Worm (Caenorhabditis elegans) whole organism, L4/young adult: ENCODE data around the gene B0310.6.

Experiments
- W03F9.2 ChIP-seq: fragments of 150-350 bp; optimal IDR thresholded peaks from 2 replicates; lab custom pipeline; 2014; ENCODE audit warnings: missing biosample characterization, missing genetic modification characterization
- dao-5 ChIP-seq: sonication (generic microtip); optimal IDR thresholded peaks from 2 replicates; lab custom pipeline; 2016; ENCODE audit warnings: missing genotype, missing genetic modification characterization, moderate library complexity, missing compliant biosample characterization
- him-1 ChIP-seq: sonication (generic microtip); optimal IDR thresholded peaks from 2 replicates; lab custom pipeline; 2016; ENCODE audit warnings: missing genotype, missing genetic modification reagents, missing genetic modification characterization, missing compliant biosample characterization

B0310.6 gene

DNA sequence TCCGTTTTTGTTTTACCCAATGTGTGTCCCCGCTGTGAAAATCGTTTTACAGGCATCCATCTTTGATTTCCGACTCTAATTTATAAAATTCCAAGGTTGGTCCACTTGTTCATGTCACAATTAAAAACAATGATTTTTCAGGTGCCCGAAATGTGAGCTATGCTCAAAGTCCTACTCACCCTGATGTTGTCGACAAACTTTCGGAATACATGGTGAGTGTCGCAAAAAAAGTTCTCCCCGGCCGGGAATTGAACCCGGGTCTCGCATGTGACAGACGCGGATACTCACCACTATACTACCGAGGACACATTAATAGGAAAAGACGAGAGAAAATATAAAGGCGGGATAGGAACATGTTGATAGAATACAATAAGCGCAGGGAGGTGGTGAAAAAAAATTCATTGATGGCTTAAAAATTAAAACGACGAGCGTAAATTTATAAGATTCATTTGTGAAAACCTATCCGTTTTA lies 41.1 kb downstream of the B0310.6 start, which contains the start of gene egl-17:
TSS of gene egl-17 (plus strand) at position 51 of the 471 bp plus-strand sequence.
- TF ChIP-seq W03F9.2 (tag; lab: Kevin White, UChicago) (peak; percentile 7), dao-5 (tag; lab: Kevin White, UChicago) (peak; percentile 87), him-1 (tag; lab: Kevin White, UChicago) (peak; percentile 85)

DNA sequence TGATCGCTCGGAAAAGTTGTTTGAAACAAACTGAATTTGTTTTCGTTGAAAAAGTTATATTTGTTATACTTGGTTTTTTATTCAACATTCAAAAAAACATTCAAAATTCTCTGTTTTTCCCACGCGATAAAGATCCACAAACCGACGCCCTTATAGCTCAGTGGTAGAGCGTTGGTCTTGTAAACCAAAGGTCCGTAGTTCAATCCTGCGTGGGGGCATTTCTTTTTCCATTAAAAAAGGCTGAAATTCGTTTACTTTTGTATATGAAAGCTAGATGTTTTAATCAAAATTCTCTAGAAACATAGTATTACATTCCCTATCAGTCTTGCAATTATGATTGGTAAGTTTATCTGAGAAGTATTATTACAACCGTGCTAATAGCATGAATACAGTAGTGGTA lies 43.1 kb downstream of the B0310.6 start:
- TF ChIP-seq him-1 (tag; lab: Kevin White, UChicago): no peak
- TF ChIP-seq W03F9.2 (tag; lab: Kevin White, UChicago): no peak
- no peak for TF ChIP-seq dao-5 (tag; lab: Kevin White, UChicago)

DNA sequence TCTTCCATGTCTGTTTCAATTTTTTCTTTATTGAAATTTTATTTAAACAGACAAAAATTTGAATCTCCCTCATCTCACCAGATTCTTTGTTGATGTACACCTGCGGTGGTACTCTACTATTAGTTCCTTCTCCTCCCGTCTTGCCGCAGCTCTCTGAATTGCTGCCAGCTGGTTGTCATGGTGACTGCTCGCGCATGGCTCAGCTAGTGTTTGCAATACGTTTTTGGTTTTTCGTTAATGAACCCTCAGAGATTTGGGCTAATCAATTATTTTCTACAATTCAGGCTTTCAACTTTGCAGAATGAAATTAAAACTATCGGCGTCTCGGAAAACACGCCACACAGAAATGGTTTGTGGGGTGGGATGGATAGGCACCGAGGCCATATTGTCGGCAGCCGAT lies 49.7 kb downstream of the B0310.6 start, which contains the start of gene che-2:
TSS of gene che-2 (plus strand) at position 301 of the 400 bp plus-strand sequence.
- TF ChIP-seq W03F9.2 (tag; lab: Kevin White, UChicago) (no peak), dao-5 (tag; lab: Kevin White, UChicago) (no peak), him-1 (tag; lab: Kevin White, UChicago) (no peak)
